Worm (Caenorhabditis elegans) whole organism, young adult: ENCODE measurements around the gene srd-32.

Source experiments
- B0336.3 ChIP-seq: fragments of 200-800 bp; sonication (Bioruptor generic); IDR thresholded peaks from 2 replicates; pipeline ENCODE4 v1.3.6; 2022; ENCODE audit warnings: missing genetic modification characterization, missing compliant biosample characterization
- D2030.7 ChIP-seq: fragments of 200-800 bp; sonication (Bioruptor generic); IDR thresholded peaks from 2 replicates; pipeline ENCODE4 v1.3.6; 2022; ENCODE audit warnings: missing genetic modification reagents, missing genetic modification characterization, missing compliant biosample characterization
- F39B2.1 ChIP-seq: fragments of 200-800 bp; sonication (Bioruptor generic); IDR thresholded peaks from 2 replicates; pipeline ENCODE4 v1.3.6; 2022; ENCODE audit warnings: missing genetic modification reagents, missing genetic modification characterization, missing compliant biosample characterization
- F52B5.7 ChIP-seq: sonication (generic microtip); optimal IDR thresholded peaks from 2 replicates; lab custom pipeline; 2016; ENCODE audit warnings: mild to moderate bottlenecking, missing genetic modification characterization, missing compliant biosample characterization
- K11D2.4 ChIP-seq: fragments of 200-800 bp; sonication (Bioruptor generic); IDR thresholded peaks from 2 replicates; pipeline ENCODE4 v1.3.6; 2022; ENCODE audit warnings: missing genetic modification reagents, missing genetic modification characterization, missing compliant biosample characterization
- T07F8.4 ChIP-seq: sonication (generic microtip); optimal IDR thresholded peaks from 2 replicates; lab custom pipeline; 2016; ENCODE audit warnings: mild to moderate bottlenecking, missing genetic modification characterization, moderate library complexity, missing compliant biosample characterization
- Y56A3A.18 ChIP-seq: fragments of 200-800 bp; sonication (Bioruptor generic); IDR thresholded peaks from 2 replicates; pipeline ENCODE4 v1.3.6; 2022; ENCODE audit warnings: missing genetic modification reagents, missing genetic modification characterization, missing compliant biosample characterization
- ZK185.1 ChIP-seq: sonication (generic microtip); optimal IDR thresholded peaks from 2 replicates; lab custom pipeline; 2016; ENCODE audit warnings: mild to moderate bottlenecking, missing genetic modification characterization, missing compliant biosample characterization; ENCODE audit not compliant: poor library complexity, severe bottlenecking
- ama-1 ChIP-seq, 3 experiments: fragments of 150-350 bp in 1 of 3; sonication (generic microtip) in 2 of 3; optimal IDR thresholded peaks; 2 replicates each; lab custom pipeline; 2014 to 2018; ENCODE audit warnings: missing biosample characterization in 2 of 3, missing genetic modification characterization in 2 of 3, missing genetic modification reagents in 2 of 3
- aptf-3 ChIP-seq: fragments of 200-800 bp; sonication (Bioruptor generic); IDR thresholded peaks from 2 replicates; pipeline ENCODE4 v1.3.6; 2022; ENCODE audit warnings: missing genetic modification characterization, missing compliant biosample characterization
- attf-3 ChIP-seq: fragments of 200-800 bp; sonication (Bioruptor generic); conservative IDR thresholded peaks from 2 replicates; pipeline ENCODE4 v1.3.6; 2022; ENCODE audit warnings: missing genetic modification reagents, missing genetic modification characterization, missing compliant biosample characterization
- attf-5 ChIP-seq: fragments of 200-800 bp; sonication (Bioruptor generic); optimal IDR thresholded peaks from 2 replicates; lab custom pipeline; 2018; ENCODE audit warnings: mild to moderate bottlenecking, missing genetic modification characterization, missing compliant biosample characterization
- cebp-1 ChIP-seq, 2 experiments: fragments of 200-800 bp in 1 of 2; sonication (Bioruptor generic) in 1 of 2; sonication (generic microtip) in 1 of 2; IDR thresholded peaks in 1 of 2; optimal IDR thresholded peaks in 1 of 2; 2 replicates each; pipeline versions ENCODE4 v1.3.6 to Lab custom; 2017 to 2022; ENCODE audit warnings: missing compliant biosample characterization in 2 of 2, missing genetic modification characterization in 2 of 2, mild to moderate bottlenecking in 1 of 2, missing genetic modification reagents in 1 of 2, moderate library complexity in 1 of 2
- ceh-40 ChIP-seq: fragments of 200-800 bp; sonication (Bioruptor generic); IDR thresholded peaks from 2 replicates; pipeline ENCODE4 v1.3.6; 2022; ENCODE audit warnings: missing genetic modification characterization, missing compliant biosample characterization
- ceh-91 ChIP-seq: fragments of 200-800 bp; sonication (Bioruptor generic); IDR thresholded peaks from 2 replicates; pipeline ENCODE4 v1.3.6; 2022; ENCODE audit warnings: missing genetic modification reagents, missing genetic modification characterization, missing compliant biosample characterization
- dpff-1 ChIP-seq: sonication (generic microtip); optimal IDR thresholded peaks from 2 replicates; lab custom pipeline; 2017; ENCODE audit warnings: mild to moderate bottlenecking, missing genetic modification characterization, missing compliant biosample characterization
- egl-18 ChIP-seq: fragments of 200-800 bp; sonication (Bioruptor generic); IDR thresholded peaks from 2 replicates; pipeline ENCODE4 v1.3.6; 2022; ENCODE audit warnings: missing genetic modification reagents, missing genetic modification characterization, missing compliant biosample characterization
- egrh-3 ChIP-seq: fragments of 200-800 bp; sonication (Bioruptor generic); IDR thresholded peaks from 2 replicates; pipeline ENCODE4 v1.3.6; 2022; ENCODE audit warnings: missing genetic modification reagents, missing genetic modification characterization, missing compliant biosample characterization
- him-1 ChIP-seq: sonication (generic microtip); optimal IDR thresholded peaks from 2 replicates; lab custom pipeline; 2016; ENCODE audit warnings: missing genotype, missing genetic modification reagents, missing genetic modification characterization, missing compliant biosample characterization
- hmg-1.2 ChIP-seq: fragments of 200-800 bp; sonication (Bioruptor generic); IDR thresholded peaks from 2 replicates; pipeline ENCODE4 v1.3.6; 2022; ENCODE audit warnings: missing genetic modification reagents, missing genetic modification characterization, missing compliant biosample characterization
- hsf-1 ChIP-seq: fragments of 200-800 bp; sonication (Bioruptor generic); IDR thresholded peaks from 2 replicates; pipeline ENCODE4 v1.3.6; 2022; ENCODE audit warnings: missing genetic modification reagents, missing genetic modification characterization, missing compliant biosample characterization
- lin-35 ChIP-seq, 3 experiments: fragments of 150-350 bp in 2 of 3; sonication (generic microtip) in 1 of 3; optimal IDR thresholded peaks; 2 replicates each; lab custom pipeline; 2014 to 2018; ENCODE audit warnings: missing biosample characterization in 3 of 3, missing genetic modification characterization in 3 of 3, missing genetic modification reagents in 3 of 3
- lin-54 ChIP-seq: fragments of 200-800 bp; sonication (Bioruptor generic); optimal IDR thresholded peaks from 2 replicates; lab custom pipeline; 2018; ENCODE audit warnings: mild to moderate bottlenecking, missing genetic modification characterization, missing compliant biosample characterization
- lir-1 ChIP-seq: fragments of 200-800 bp; sonication (Bioruptor generic); conservative IDR thresholded peaks from 2 replicates; pipeline ENCODE4 v1.3.6; 2022; ENCODE audit warnings: missing genetic modification reagents, missing genetic modification characterization, missing compliant biosample characterization
- lsl-1 ChIP-seq: fragments of 200-800 bp; sonication (Bioruptor generic); optimal IDR thresholded peaks from 2 replicates; lab custom pipeline; 2018; ENCODE audit warnings: mild to moderate bottlenecking, missing genetic modification characterization, moderate library complexity, missing compliant biosample characterization
- mxl-1 ChIP-seq: sonication (generic microtip); optimal IDR thresholded peaks from 2 replicates; lab custom pipeline; 2016; ENCODE audit warnings: missing genetic modification characterization, missing compliant biosample characterization
- nfyb-1 ChIP-seq: fragments of 200-800 bp; sonication (Bioruptor generic); IDR thresholded peaks from 2 replicates; pipeline ENCODE4 v1.3.6; 2022; ENCODE audit warnings: missing genetic modification reagents, missing genetic modification characterization, missing compliant biosample characterization
- nhr-120 ChIP-seq: fragments of 200-800 bp; sonication (Bioruptor generic); IDR thresholded peaks from 2 replicates; pipeline ENCODE4 v1.3.6; 2022; ENCODE audit warnings: missing genetic modification characterization, missing compliant biosample characterization
- nhr-179 ChIP-seq: sonication (generic microtip); optimal IDR thresholded peaks from 2 replicates; lab custom pipeline; 2016; ENCODE audit warnings: mild to moderate bottlenecking, missing genetic modification characterization, missing compliant biosample characterization
- nhr-80 ChIP-seq: sonication (generic microtip); optimal IDR thresholded peaks from 2 replicates; lab custom pipeline; 2016; ENCODE audit warnings: missing genetic modification characterization, missing compliant biosample characterization
- pbrm-1 ChIP-seq: fragments of 200-800 bp; sonication (Bioruptor generic); IDR thresholded peaks from 2 replicates; pipeline ENCODE4 v1.3.6; 2022; ENCODE audit warnings: missing genetic modification reagents, missing genetic modification characterization, missing compliant biosample characterization
- pha-4 ChIP-seq: fragments of 150-350 bp; sonication (generic microtip); optimal IDR thresholded peaks from 2 replicates; lab custom pipeline; 2014; ENCODE audit warnings: missing biosample characterization, missing genetic modification reagents, missing genetic modification characterization
- sdz-38 ChIP-seq: sonication (generic microtip); optimal IDR thresholded peaks from 2 replicates; lab custom pipeline; 2016; ENCODE audit warnings: missing genotype, missing genetic modification characterization, missing compliant biosample characterization
- sea-2 ChIP-seq: fragments of 200-800 bp; sonication (Bioruptor generic); IDR thresholded peaks from 2 replicates; pipeline ENCODE4 v1.3.6; 2022; ENCODE audit warnings: missing genetic modification characterization, missing compliant biosample characterization
- snpc-1.3 ChIP-seq: sonication (generic microtip); optimal IDR thresholded peaks from 2 replicates; lab custom pipeline; 2017; ENCODE audit warnings: missing genetic modification characterization, mild to moderate bottlenecking, missing compliant biosample characterization, antibody characterized with exemption, moderate library complexity, missing genotype, missing genetic modification reagents; ENCODE audit not compliant: insufficient read depth
- tbx-9 ChIP-seq: sonication (generic microtip); optimal IDR thresholded peaks from 2 replicates; lab custom pipeline; 2016; ENCODE audit warnings: borderline replicate concordance, missing genetic modification characterization, inconsistent platforms, missing compliant biosample characterization
- unc-130 ChIP-seq: sonication (generic microtip); optimal IDR thresholded peaks from 2 replicates; lab custom pipeline; 2016; ENCODE audit warnings: missing genetic modification reagents, missing genetic modification characterization, missing compliant biosample characterization
- ztf-25 ChIP-seq: fragments of 200-800 bp; sonication (Bioruptor generic); IDR thresholded peaks from 2 replicates; pipeline ENCODE4 v1.3.6; 2022; ENCODE audit warnings: missing genetic modification reagents, missing genetic modification characterization, missing compliant biosample characterization

srd-32 gene

ce11 chrV:4846507-4846906, 19.0 kb upstream of the srd-32 start:
- no peak for TF ChIP-seq hsf-1
- TF ChIP-seq attf-3 (GFP tag; lab: Robert Waterston, UW): no peak
- TF ChIP-seq lir-1 (GFP tag; lab: Robert Waterston, UW): no peak
- TF ChIP-seq D2030.7 (GFP tag; lab: Robert Waterston, UW): no peak
- no peak for TF ChIP-seq Y56A3A.18 (GFP tag; lab: Robert Waterston, UW)
- TF ChIP-seq him-1 (tag; lab: Kevin White, UChicago): no peak
- TF ChIP-seq sea-2 (GFP tag; lab: Robert Waterston, UW): no peak
- TF ChIP-seq, all 124 proteins: peak for 0

DNA sequence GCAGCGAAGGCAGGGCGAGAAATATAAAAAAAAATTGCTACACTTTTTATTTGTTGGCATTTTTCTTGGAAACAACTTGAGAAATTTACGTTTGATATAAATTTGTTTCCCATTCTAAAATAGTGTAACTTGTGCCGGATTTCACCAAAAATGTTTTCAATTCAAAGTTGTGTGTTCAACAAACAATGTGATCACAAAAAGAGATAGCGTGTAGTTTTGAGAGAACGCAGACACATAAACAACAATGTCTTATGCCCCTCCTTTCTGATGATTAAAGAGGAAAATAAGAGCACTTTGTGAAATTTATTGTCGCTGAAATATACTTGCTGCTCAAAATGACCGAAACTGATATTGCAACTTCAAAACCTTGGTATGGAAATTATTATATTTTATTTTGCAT, 18.0 kb upstream of the srd-32 start, which contains the start of gene abhd-5.1:
Gene abhd-5.1 (plus strand): TSS at position 230 of the 400 bp plus-strand sequence.
- TF ChIP-seq nhr-179 (tag; lab: Kevin White, UChicago) (no peak), attf-5 (GFP tag; lab: Kevin White, UChicago) (peak; percentile 1), hmg-1.2 (GFP tag; lab: Robert Waterston, UW) (peak; percentile 84), mxl-1 (tag; lab: Kevin White, UChicago) (no peak), tbx-9 (tag; lab: Kevin White, UChicago) (no peak), nfyb-1 (GFP tag; lab: Robert Waterston, UW) (peak; percentile 29), cebp-1 (GFP tag; IDR thresholded peaks at IDR 0.05; lab: Robert Waterston, UW) (no peak), cebp-1 (tag; optimal IDR thresholded peaks at IDR 0.05; lab: Kevin White, UChicago) (peak; percentile 41), pha-4 (tag; lab: Kevin White, UChicago) (no peak), ama-1 (optimal IDR thresholded peaks at IDR 0.05; lab: Kevin White, UChicago) (no peak), ama-1 (GFP tag; optimal IDR thresholded peaks at IDR 0.05; lab: Kevin White, UChicago) (no peak), ceh-91 (GFP tag; lab: Robert Waterston, UW) (no peak), pbrm-1 (GFP tag; lab: Robert Waterston, UW) (0 out of 2 replicates have a peak, but pooled peaks have one; percentile 37), F52B5.7 (no peak), lin-35 (GFP tag; optimal IDR thresholded peaks at IDR 0.05; lab: Kevin White, UChicago) (peak in 1 of 3 experiments; percentile 8), sdz-38 (tag; lab: Kevin White, UChicago) (no peak), dpff-1 (tag; lab: Kevin White, UChicago) (no peak), egl-18 (no peak), unc-130 (GFP tag; lab: Kevin White, UChicago) (no peak), F39B2.1 (GFP tag; lab: Robert Waterston, UW) (no peak), nhr-120 (GFP tag; lab: Robert Waterston, UW) (no peak), ceh-40 (no peak), snpc-1.3 (tag; lab: Kevin White, UChicago) (no peak), lsl-1 (GFP tag; lab: Kevin White, UChicago) (no peak), K11D2.4 (GFP tag; lab: Robert Waterston, UW) (no peak), B0336.3 (GFP tag; lab: Robert Waterston, UW) (0 out of 2 replicates have a peak, but pooled peaks have one; percentile 22), nhr-80 (tag; lab: Kevin White, UChicago) (peak; percentile 11), aptf-3 (no peak), lin-54 (no peak), T07F8.4 (tag; lab: Kevin White, UChicago) (no peak), ztf-25 (no peak), egrh-3 (GFP tag; lab: Robert Waterston, UW) (no peak), ZK185.1 (no peak)
